Worm (Caenorhabditis elegans): ENCODE data around the gene C49H3.16.

Gene C49H3.16

DNA sequence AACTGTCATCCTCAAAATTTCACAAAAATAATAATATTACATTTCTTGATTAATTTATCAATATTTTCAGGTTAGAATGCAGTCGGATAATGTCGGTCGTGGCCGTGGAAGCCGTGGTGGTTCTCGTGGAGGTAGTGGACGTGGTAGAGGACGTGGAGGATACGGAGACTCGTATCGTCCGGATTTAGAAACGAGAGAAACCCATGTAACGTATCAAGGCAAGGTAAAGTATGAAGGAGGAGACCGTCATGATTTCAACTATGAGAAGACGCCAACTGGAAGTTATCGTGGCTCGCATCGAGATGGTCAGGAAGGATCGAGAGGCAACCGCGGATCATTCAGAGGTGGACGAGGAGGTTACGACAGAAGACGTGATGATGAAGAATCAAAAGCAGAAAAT, 37.3 kb downstream of the C49H3.16 start, which contains the start of gene frpr-10:
TSS of gene frpr-10 (plus strand) at position 301 of the 400 bp plus-strand sequence.
- TF ChIP-seq ztf-1 (GFP tag; conservative IDR thresholded peaks at IDR 0.05) (no peak), elt-3 (tag; optimal IDR thresholded peaks at IDR 0.05) (no peak), unc-62 (GFP tag; optimal IDR thresholded peaks at IDR 0.05) (no peak), elt-1 (tag; optimal IDR thresholded peaks at IDR 0.05) (no peak), lsy-2 (tag; optimal IDR thresholded peaks at IDR 0.05) (no peak), gmeb-1 (tag; optimal IDR thresholded peaks at IDR 0.05) (no peak)

DNA sequence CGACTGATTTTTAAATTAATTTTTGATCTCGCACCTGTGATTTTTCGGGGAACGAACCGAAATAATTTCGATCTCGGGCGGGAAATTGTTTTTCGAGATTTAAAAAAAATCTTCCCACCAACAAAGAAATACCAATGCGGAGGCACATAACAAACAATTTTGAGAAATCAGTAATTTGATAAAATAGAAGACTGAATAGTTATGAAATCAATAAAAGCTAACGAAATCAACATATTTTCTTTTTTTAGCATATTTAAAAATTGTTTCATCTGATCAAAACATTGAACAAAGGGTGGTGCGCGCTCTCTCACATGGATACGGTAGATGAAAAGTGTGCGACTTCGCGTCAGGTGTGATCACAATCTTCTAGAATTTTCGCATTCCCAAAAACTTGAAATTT, 37.9 kb downstream of the C49H3.16 start:
- TF ChIP-seq F13H6.1 (tag; optimal IDR thresholded peaks at IDR 0.05) (no peak), aly-2 (tag; optimal IDR thresholded peaks at IDR 0.05) (no peak), mdl-1 (tag; optimal IDR thresholded peaks at IDR 0.05) (no peak), fos-1 (tag; optimal IDR thresholded peaks at IDR 0.05) (no peak), ceh-16 (tag; optimal IDR thresholded peaks at IDR 0.05) (no peak), egl-27 (tag; optimal IDR thresholded peaks at IDR 0.05) (no peak)

DNA sequence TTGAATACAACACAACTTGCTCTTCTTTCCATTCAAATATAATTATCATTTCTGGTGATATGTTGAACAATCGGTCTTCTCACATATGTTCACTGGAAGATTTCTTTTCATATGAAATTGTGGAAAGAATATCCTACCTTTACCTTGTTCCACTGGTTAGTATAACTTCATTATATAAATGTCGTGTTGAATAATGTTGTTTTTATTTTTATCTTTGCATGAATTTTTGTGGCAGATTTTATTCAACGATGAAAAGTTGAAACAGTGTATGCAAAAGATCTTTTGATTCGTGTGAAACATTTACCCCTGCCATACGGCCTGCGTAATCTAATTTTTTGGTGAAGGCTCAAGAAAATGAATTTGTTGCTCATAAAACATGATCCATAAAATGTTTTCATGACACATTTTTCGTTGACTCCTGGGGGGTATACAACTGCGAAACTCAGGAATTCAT, 41.7 kb downstream of the C49H3.16 start:
- no peak for TF ChIP-seq peb-1 (tag; optimal IDR thresholded peaks at IDR 0.05)
- TF ChIP-seq sma-3 (GFP tag; optimal IDR thresholded peaks at IDR 0.05): no peak
- no peak for TF ChIP-seq ztf-1 (GFP tag; conservative IDR thresholded peaks at IDR 0.05)
- TF ChIP-seq elt-3 (tag; optimal IDR thresholded peaks at IDR 0.05): no peak
- no peak for TF ChIP-seq skn-1 (tag; optimal IDR thresholded peaks at IDR 0.05)
- TF ChIP-seq nhr-6 (tag; optimal IDR thresholded peaks at IDR 0.05): no peak
- TF ChIP-seq mab-5 (tag; optimal IDR thresholded peaks at IDR 0.05): no peak
- TF ChIP-seq lin-11 (tag; optimal IDR thresholded peaks at IDR 0.05): no peak
- TF ChIP-seq nhr-129 (tag; optimal IDR thresholded peaks at IDR 0.05): no peak
- no peak for TF ChIP-seq crh-2 (tag; optimal IDR thresholded peaks at IDR 0.05)
- TF ChIP-seq egl-27 (tag; optimal IDR thresholded peaks at IDR 0.05): no peak
- no peak for TF ChIP-seq ZK546.5 (tag; optimal IDR thresholded peaks at IDR 0.05)
- TF ChIP-seq nhr-10 (tag; optimal IDR thresholded peaks at IDR 0.05): no peak
- TF ChIP-seq sma-9 (GFP tag; optimal IDR thresholded peaks at IDR 0.05): no peak
- no peak for TF ChIP-seq sma-9 (tag; optimal IDR thresholded peaks at IDR 0.05)
- no peak for TF ChIP-seq nhr-23 (tag; optimal IDR thresholded peaks at IDR 0.05)
- no peak for TF ChIP-seq mdl-1 (tag; optimal IDR thresholded peaks at IDR 0.05)
- TF ChIP-seq ztf-4 (tag; optimal IDR thresholded peaks at IDR 0.05): no peak
- TF ChIP-seq lin-13 (GFP tag; optimal IDR thresholded peaks at IDR 0.05): no peak

DNA sequence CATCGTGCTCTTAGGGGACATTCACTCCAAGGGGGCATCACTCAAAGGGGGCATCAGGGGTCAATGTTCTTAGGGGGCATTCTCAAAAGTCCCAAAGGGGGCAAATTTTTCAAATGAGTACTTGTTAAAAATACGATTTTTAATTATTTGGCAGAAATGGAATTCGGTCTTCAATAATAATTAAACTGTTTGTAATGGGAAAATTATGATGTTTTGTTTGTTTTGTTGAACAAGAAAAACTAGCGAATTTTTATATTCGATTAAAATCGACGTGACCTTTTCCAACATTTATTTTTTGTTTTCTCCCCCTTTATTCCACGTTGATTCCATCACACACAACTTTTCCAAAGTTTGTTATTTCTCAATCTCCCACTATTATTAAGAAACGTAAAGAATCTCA, 46.8 kb downstream of the C49H3.16 start, which contains the start of gene F57H12.5:
TSS of gene F57H12.5 (plus strand) at position 301 of the 400 bp plus-strand sequence.
- no peak for TF ChIP-seq mbf-1 (tag; optimal IDR thresholded peaks at IDR 0.05)
- TF ChIP-seq snpc-4 (tag; optimal IDR thresholded peaks at IDR 0.05): no peak
- no peak for TF ChIP-seq dmd-4 (tag; optimal IDR thresholded peaks at IDR 0.05)
- no peak for TF ChIP-seq sma-9 (GFP tag; optimal IDR thresholded peaks at IDR 0.05)
- TF ChIP-seq sma-9 (tag; optimal IDR thresholded peaks at IDR 0.05): no peak
- no peak for TF ChIP-seq zag-1 (tag; optimal IDR thresholded peaks at IDR 0.05)
- no peak for TF ChIP-seq nhr-77 (tag; optimal IDR thresholded peaks at IDR 0.05)
- no peak for TF ChIP-seq ztf-1 (GFP tag; conservative IDR thresholded peaks at IDR 0.05)
- no peak for TF ChIP-seq unc-62 (GFP tag; optimal IDR thresholded peaks at IDR 0.05)
- TF ChIP-seq lin-39 (tag; optimal IDR thresholded peaks at IDR 0.05): no peak
- TF ChIP-seq lin-11 (tag; optimal IDR thresholded peaks at IDR 0.05): no peak
- no peak for TF ChIP-seq nhr-23 (tag; optimal IDR thresholded peaks at IDR 0.05)
- TF ChIP-seq ztf-4 (tag; optimal IDR thresholded peaks at IDR 0.05): no peak
- no peak for TF ChIP-seq nhr-237 (tag; optimal IDR thresholded peaks at IDR 0.05)
- TF ChIP-seq aly-2 (tag; optimal IDR thresholded peaks at IDR 0.05): no peak
- no peak for TF ChIP-seq nhr-12 (tag; optimal IDR thresholded peaks at IDR 0.05)
- TF ChIP-seq unc-55 (GFP tag; optimal IDR thresholded peaks at IDR 0.05): no peak
- TF ChIP-seq mab-5 (tag; optimal IDR thresholded peaks at IDR 0.05): no peak
- no peak for TF ChIP-seq blmp-1 (tag; optimal IDR thresholded peaks at IDR 0.05; ENCODE audit: insufficient read depth)
